Worm (Caenorhabditis elegans): Measurements from ENCODE around the gene col-33.

Gene col-33

ce11 chrIV:4291174-4291573, 28.1 kb downstream of the col-33 start, which contains the start of gene F15E6.4:
TSS of gene F15E6.4 (plus strand) at chrIV:4291474.
- TF ChIP-seq dsc-1 (tag; optimal IDR thresholded peaks at IDR 0.05) = no peak
- no peak for TF ChIP-seq lin-14 (GFP tag; optimal IDR thresholded peaks at IDR 0.05)
- TF ChIP-seq hlh-4 (tag; optimal IDR thresholded peaks at IDR 0.05) = no peak
- TF ChIP-seq pag-3 (tag; optimal IDR thresholded peaks at IDR 0.05; ENCODE audit: borderline replicate concordance, insufficient read depth) = no peak
- no peak for TF ChIP-seq ceh-8 (GFP tag; optimal IDR thresholded peaks at IDR 0.05)

DNA sequence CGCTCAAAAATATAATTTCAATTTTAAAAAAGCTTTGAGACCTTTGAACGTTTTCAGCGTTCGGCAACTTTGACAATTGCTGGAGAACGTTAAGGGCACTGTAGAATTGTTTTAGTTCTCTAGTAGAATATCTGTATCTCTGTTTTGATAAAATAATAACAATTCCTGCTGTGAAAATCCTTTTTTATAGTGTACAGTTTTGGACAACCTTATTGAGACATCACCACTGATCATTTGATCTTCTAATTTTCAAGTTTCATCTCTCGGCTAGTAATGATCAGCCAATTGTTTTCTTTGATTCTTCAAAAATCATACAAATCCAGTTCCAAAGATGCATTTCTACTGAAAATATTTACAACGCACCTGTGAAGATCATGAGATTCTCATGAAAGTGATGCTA, 29.5 kb downstream of the col-33 start, which contains the start of gene F15E6.10:
F15E6.10 (plus strand) TSS at position 301 of the 400 bp plus-strand sequence.
- no peak for TF ChIP-seq ceh-8 (GFP tag; optimal IDR thresholded peaks at IDR 0.05)
- no peak for TF ChIP-seq lin-39 (tag; optimal IDR thresholded peaks at IDR 0.05)
- TF ChIP-seq snu-23 (GFP tag; optimal IDR thresholded peaks at IDR 0.05) = no peak
- no peak for TF ChIP-seq mdl-1 (tag; optimal IDR thresholded peaks at IDR 0.05)
- no peak for TF ChIP-seq zip-4 (GFP tag; optimal IDR thresholded peaks at IDR 0.05)
- TF ChIP-seq ztf-11 (tag; optimal IDR thresholded peaks at IDR 0.05) = no peak
- TF ChIP-seq lir-3 (tag; optimal IDR thresholded peaks at IDR 0.05; ENCODE audit: poor library complexity) = no peak
- no peak for TF ChIP-seq fkh-4 (tag; optimal IDR thresholded peaks at IDR 0.05; ENCODE audit: borderline replicate concordance)
- TF ChIP-seq blmp-1 (tag; optimal IDR thresholded peaks at IDR 0.05) = no peak
- TF ChIP-seq sup-37 (GFP tag; optimal IDR thresholded peaks at IDR 0.05) = no peak
- no peak for TF ChIP-seq hpl-2 (GFP tag; optimal IDR thresholded peaks at IDR 0.05)

- TF ChIP-seq ceh-63 (GFP tag; optimal IDR thresholded peaks at IDR 0.05) (no peak), tbx-2 (tag; optimal IDR thresholded peaks at IDR 0.05) (peak; percentile 46), nhr-71 (tag; optimal IDR thresholded peaks at IDR 0.05) (peak; percentile 70), nhr-90 (tag; optimal IDR thresholded peaks at IDR 0.05; ENCODE audit: poor library complexity) (peak; percentile 24), nhr-85 (tag) (peak; percentile 94), nhr-19 (GFP tag; conservative IDR thresholded peaks at IDR 0.05) (peak; percentile 40), blmp-1 (tag; optimal IDR thresholded peaks at IDR 0.05) (peak; percentile 84), mdl-1 (tag; optimal IDR thresholded peaks at IDR 0.05) (peak in 1 of 2 experiments; percentile 66), lsy-2 (tag; optimal IDR thresholded peaks at IDR 0.05) (peak in 1 of 2 experiments; percentile 42), isw-1 (GFP tag; IDR thresholded peaks at IDR 0.05) (no peak), elt-3 (tag; optimal IDR thresholded peaks at IDR 0.05) (peak in 4 of 6 experiments; percentile 57 to 97 (median 70)), swsn-7 (tag; optimal IDR thresholded peaks at IDR 0.05) (no peak), unc-130 (tag; optimal IDR thresholded peaks at IDR 0.05) (peak; percentile 39), lin-35 (GFP tag; optimal IDR thresholded peaks at IDR 0.05) (peak in 1 of 2 experiments; percentile 60), lin-39 (tag; optimal IDR thresholded peaks at IDR 0.05) (no peak), nhr-20 (tag; optimal IDR thresholded peaks at IDR 0.05) (peak; percentile 79), xbp-1 (tag; optimal IDR thresholded peaks at IDR 0.05) (peak; percentile 32), C16A3.4 (tag; optimal IDR thresholded peaks at IDR 0.05) (peak; percentile 12), lir-3 (tag; optimal IDR thresholded peaks at IDR 0.05; ENCODE audit: poor library complexity) (no peak), mef-2 (tag; optimal IDR thresholded peaks at IDR 0.05) (no peak), rnt-1 (tag; optimal IDR thresholded peaks at IDR 0.05) (no peak)
Measured at ce11 chrIV:4294552-4294951, 31.5 kb downstream of the col-33 start, which contains the start of gene F15E6.3. TSS of gene F15E6.3 (plus strand) at chrIV:4294895.

ce11 chrIV:4298983-4299382, 35.9 kb downstream of the col-33 start, which contains the start of gene F15E6.9:
TSS of gene F15E6.9 (minus strand) at chrIV:4299083.
- TF ChIP-seq ceh-88 (GFP tag; IDR thresholded peaks at IDR 0.05) (no peak), alr-1 (tag; optimal IDR thresholded peaks at IDR 0.05; ENCODE audit: borderline replicate concordance) (no peak), F16B12.6 (tag; optimal IDR thresholded peaks at IDR 0.05) (no peak), nhr-11 (tag; optimal IDR thresholded peaks at IDR 0.05) (no peak), nhr-20 (tag; optimal IDR thresholded peaks at IDR 0.05) (no peak), nhr-47 (tag; optimal IDR thresholded peaks at IDR 0.05) (no peak)

Data from whole organism, L1 larva.